Fruit fly (Drosophila melanogaster) whole organism, embryonic: ENCODE measurements around the gene Myo28B1.

ENCODE experiments used
- Bdp1 ChIP-seq: fragments of 200-800 bp; sonication (Bioruptor generic); optimal IDR thresholded peaks from 3 replicates; lab custom pipeline; 2016; ENCODE audit warnings: missing biosample characterization, missing genetic modification characterization
- CG11504 ChIP-seq: fragments of 200-800 bp; sonication (Bioruptor generic); optimal IDR thresholded peaks from 3 replicates; lab custom pipeline; 2019; ENCODE audit warnings: missing biosample characterization, mild to moderate bottlenecking, missing genetic modification characterization, moderate library complexity
- CG12391 ChIP-seq: fragments of 200-800 bp; sonication (Bioruptor generic); optimal IDR thresholded peaks from 3 replicates; lab custom pipeline; 2018; ENCODE audit warnings: missing biosample characterization, mild to moderate bottlenecking, missing genetic modification characterization, moderate library complexity
- CG12769 ChIP-seq: fragments of 200-800 bp; sonication (Bioruptor generic); optimal IDR thresholded peaks from 2 replicates; lab custom pipeline; 2019; ENCODE audit warnings: missing biosample characterization, mild to moderate bottlenecking, missing genetic modification characterization, moderate library complexity
- CG14710 ChIP-seq: fragments of 200-800 bp; sonication (Bioruptor generic); optimal IDR thresholded peaks from 3 replicates; lab custom pipeline; 2019; ENCODE audit warnings: missing biosample characterization, mild to moderate bottlenecking, missing genetic modification characterization, moderate library complexity
- CG17359 ChIP-seq: fragments of 200-800 bp; sonication (Bioruptor generic); optimal IDR thresholded peaks from 3 replicates; lab custom pipeline; 2018; ENCODE audit warnings: missing biosample characterization, mild to moderate bottlenecking, missing genetic modification characterization, moderate library complexity
- CG18764 ChIP-seq: fragments of 200-800 bp; sonication (Bioruptor generic); optimal IDR thresholded peaks from 3 replicates; lab custom pipeline; 2016; ENCODE audit warnings: missing biosample characterization, missing genetic modification characterization
- CG2875 ChIP-seq: fragments of 200-800 bp; sonication (Bioruptor generic); optimal IDR thresholded peaks from 2 replicates; lab custom pipeline; 2017; ENCODE audit warnings: missing biosample characterization, mild to moderate bottlenecking, missing genetic modification characterization, missing genetic modification reagents
- CG30020 ChIP-seq: fragments of 200-800 bp; optimal IDR thresholded peaks from 2 replicates; lab custom pipeline; 2019; ENCODE audit warnings: missing biosample characterization, mild to moderate bottlenecking, missing genetic modification characterization, moderate library complexity
- CG3838 ChIP-seq: fragments of 200-800 bp; sonication (Bioruptor generic); optimal IDR thresholded peaks from 3 replicates; lab custom pipeline; 2016; ENCODE audit warnings: missing biosample characterization, missing genetic modification characterization
- CG4404 ChIP-seq: fragments of 200-800 bp; sonication (Bioruptor generic); IDR thresholded peaks from 2 replicates; pipeline ENCODE4 v1.3.6; 2022; ENCODE audit warnings: missing biosample characterization, missing genetic modification characterization
- CG6765 ChIP-seq: fragments of 200-800 bp; sonication (Bioruptor generic); optimal IDR thresholded peaks from 3 replicates; lab custom pipeline; 2017; ENCODE audit warnings: missing biosample characterization, mild to moderate bottlenecking, missing genetic modification characterization
- CG7271 ChIP-seq: fragments of 200-800 bp; sonication (Bioruptor generic); optimal IDR thresholded peaks from 2 replicates; lab custom pipeline; 2018; ENCODE audit warnings: missing biosample characterization, mild to moderate bottlenecking, missing genetic modification characterization, moderate library complexity
- CG7556 ChIP-seq: fragments of 200-800 bp; sonication (Bioruptor generic); optimal IDR thresholded peaks from 2 replicates; lab custom pipeline; 2017; ENCODE audit warnings: missing biosample characterization, mild to moderate bottlenecking, missing genetic modification characterization
- CG7745 ChIP-seq: fragments of 200-800 bp; sonication (Bioruptor generic); optimal IDR thresholded peaks from 2 replicates; lab custom pipeline; 2018; ENCODE audit warnings: missing biosample characterization, mild to moderate bottlenecking, missing genetic modification characterization, moderate library complexity
- CG7786 ChIP-seq: fragments of 200-800 bp; sonication (Bioruptor generic); optimal IDR thresholded peaks from 2 replicates; lab custom pipeline; 2016; ENCODE audit warnings: missing biosample characterization, missing genetic modification characterization
- CG8478 ChIP-seq: fragments of >200 bp; optimal IDR thresholded peaks from 2 replicates; lab custom pipeline; 2018
- CG8924 ChIP-seq: fragments of 200-800 bp; optimal IDR thresholded peaks from 3 replicates; lab custom pipeline; 2019; ENCODE audit warnings: missing biosample characterization, mild to moderate bottlenecking, missing genetic modification characterization, moderate library complexity
- Camta ChIP-seq: fragments of 200-800 bp; sonication (Bioruptor generic); optimal IDR thresholded peaks from 2 replicates; lab custom pipeline; 2016; ENCODE audit warnings: missing biosample characterization, missing genetic modification characterization
- D19A ChIP-seq: fragments of 200-800 bp; optimal IDR thresholded peaks from 3 replicates; lab custom pipeline; 2019; ENCODE audit warnings: missing biosample characterization, mild to moderate bottlenecking, missing genetic modification characterization, moderate library complexity
- Dref ChIP-seq: fragments of 200-800 bp; sonication (Bioruptor generic); IDR thresholded peaks from 2 replicates; pipeline ENCODE4 v1.3.6; 2022; ENCODE audit warnings: missing biosample characterization, missing genetic modification characterization
- Drgx ChIP-seq: fragments of 200-800 bp; sonication (Bioruptor generic); IDR thresholded peaks from 2 replicates; pipeline ENCODE4 v1.3.6; 2022; ENCODE audit warnings: missing biosample characterization, missing genetic modification characterization
- ERR ChIP-seq: fragments of 200-800 bp; sonication (Bioruptor generic); optimal IDR thresholded peaks from 2 replicates; lab custom pipeline; 2016; ENCODE audit warnings: missing biosample characterization, missing genetic modification characterization
- Ets65A ChIP-seq: fragments of 200-800 bp; sonication (Bioruptor generic); peaks from one replicate; lab custom pipeline; 2016; ENCODE audit warnings: missing biosample characterization, missing genetic modification characterization
- Hsf ChIP-seq: fragments of 200-800 bp; sonication (Bioruptor generic); optimal IDR thresholded peaks from 3 replicates; lab custom pipeline; 2016; ENCODE audit warnings: missing biosample characterization, missing genetic modification characterization
- Mes4 ChIP-seq: fragments of 200-800 bp; sonication (Bioruptor generic); optimal IDR thresholded peaks from 2 replicates; lab custom pipeline; 2016; ENCODE audit warnings: missing biosample characterization, missing genetic modification characterization
- Stat92E ChIP-seq, 3 experiments: fragments of >200 bp in 2 of 3; fragments of 200-800 bp in 1 of 3; sonication (Bioruptor generic) in 1 of 3; optimal IDR thresholded peaks; 2 replicates each; lab custom pipeline; 2017 to 2019; ENCODE audit warnings: missing biosample characterization in 3 of 3, missing genetic modification characterization in 3 of 3, mild to moderate bottlenecking in 1 of 3, moderate library complexity in 1 of 3
- TFAM ChIP-seq: fragments of 200-800 bp; sonication (Bioruptor generic); optimal IDR thresholded peaks from 2 replicates; lab custom pipeline; 2017; ENCODE audit warnings: missing biosample characterization, missing genetic modification characterization, inconsistent platforms
- YL-1 ChIP-seq: fragments of 200-800 bp; sonication (Bioruptor generic); optimal IDR thresholded peaks from 3 replicates; lab custom pipeline; 2017; ENCODE audit warnings: missing biosample characterization, mild to moderate bottlenecking, missing genetic modification characterization
- aop ChIP-seq: fragments of 200-800 bp; sonication (Bioruptor generic); IDR thresholded peaks from 2 replicates; pipeline ENCODE4 v1.3.6; 2022; ENCODE audit warnings: missing biosample characterization, missing genetic modification characterization
- bcd ChIP-seq: fragments of 200-800 bp; sonication (Bioruptor generic); optimal IDR thresholded peaks from 2 replicates; lab custom pipeline; 2017; ENCODE audit warnings: missing biosample characterization, mild to moderate bottlenecking, missing genetic modification characterization
- bsh ChIP-seq, 2 experiments: fragments of 200-800 bp; sonication (Bioruptor generic); optimal IDR thresholded peaks; 2 replicates each; lab custom pipeline; 2017 to 2018; ENCODE audit warnings: mild to moderate bottlenecking in 2 of 2, missing biosample characterization in 2 of 2, missing genetic modification characterization in 2 of 2, moderate library complexity in 1 of 2
- ci ChIP-seq: fragments of 200-800 bp; sonication (Bioruptor generic); IDR thresholded peaks from 3 replicates; pipeline ENCODE4 v1.3.6; 2022; ENCODE audit warnings: missing biosample characterization, missing genetic modification characterization
- da ChIP-seq: fragments of 200-800 bp; sonication (Bioruptor generic); optimal IDR thresholded peaks from 2 replicates; lab custom pipeline; 2016; ENCODE audit warnings: missing biosample characterization, missing genetic modification characterization
- eve ChIP-seq, 2 experiments: fragments of >200 bp; optimal IDR thresholded peaks; 2 replicates each; lab custom pipeline; 2017; ENCODE audit warnings: missing biosample characterization in 2 of 2, missing genetic modification characterization in 2 of 2
- insv ChIP-seq, 2 experiments: fragments of 200-800 bp; sonication (Bioruptor generic); optimal IDR thresholded peaks; 3 replicates each; lab custom pipeline; 2016 to 2018; ENCODE audit warnings: missing biosample characterization in 2 of 2, missing genetic modification characterization in 2 of 2
- jumu ChIP-seq: fragments of 200-800 bp; sonication (Bioruptor generic); optimal IDR thresholded peaks from 3 replicates; lab custom pipeline; 2016; ENCODE audit warnings: missing biosample characterization, missing genetic modification characterization
- kah ChIP-seq: fragments of 200-800 bp; sonication (Bioruptor generic); optimal IDR thresholded peaks from 2 replicates; lab custom pipeline; 2018; ENCODE audit warnings: missing biosample characterization, mild to moderate bottlenecking, missing genetic modification characterization
- oc ChIP-seq: fragments of 200-800 bp; sonication (Bioruptor generic); optimal IDR thresholded peaks from 2 replicates; lab custom pipeline; 2018; ENCODE audit warnings: missing biosample characterization, mild to moderate bottlenecking, missing genetic modification characterization, moderate library complexity
- prd ChIP-seq, 3 experiments: fragments of >200 bp in 2 of 3; fragments of 200-800 bp in 1 of 3; sonication (Bioruptor generic) in 1 of 3; optimal IDR thresholded peaks in 2 of 3; IDR thresholded peaks in 1 of 3; 2 replicates in 2 of 3; 3 replicates in 1 of 3; pipeline versions ENCODE4 v1.3.6 to Lab custom; 2017 to 2022; ENCODE audit warnings: missing biosample characterization in 1 of 3, missing genetic modification characterization in 1 of 3
- psq ChIP-seq: fragments of 200-800 bp; sonication (Bioruptor generic); optimal IDR thresholded peaks from 2 replicates; lab custom pipeline; 2017; ENCODE audit warnings: missing biosample characterization, missing genetic modification characterization
- pum ChIP-seq: fragments of 200-800 bp; sonication (Bioruptor generic); optimal IDR thresholded peaks from 2 replicates; lab custom pipeline; 2016; ENCODE audit warnings: missing biosample characterization, missing genetic modification characterization
- so ChIP-seq: fragments of 200-800 bp; sonication (Bioruptor generic); IDR thresholded peaks from 3 replicates; pipeline ENCODE4 v1.3.6; 2022; ENCODE audit warnings: missing biosample characterization, missing genetic modification characterization
- stc ChIP-seq: fragments of 200-800 bp; sonication (Bioruptor generic); IDR thresholded peaks from 2 replicates; pipeline ENCODE4 v1.3.6; 2022; ENCODE audit warnings: missing biosample characterization, missing genetic modification characterization
- stwl ChIP-seq: fragments of 200-800 bp; sonication (Bioruptor generic); optimal IDR thresholded peaks from 3 replicates; lab custom pipeline; 2018; ENCODE audit warnings: missing biosample characterization, mild to moderate bottlenecking, missing genetic modification characterization, moderate library complexity
- trem ChIP-seq: fragments of 200-800 bp; optimal IDR thresholded peaks from 3 replicates; lab custom pipeline; 2019; ENCODE audit warnings: missing biosample characterization, mild to moderate bottlenecking, missing genetic modification characterization, moderate library complexity
- trh ChIP-seq: fragments of 200-800 bp; sonication (Bioruptor generic); optimal IDR thresholded peaks from 2 replicates; lab custom pipeline; 2016; ENCODE audit warnings: missing biosample characterization, missing genetic modification characterization
- vvl ChIP-seq: fragments of 200-800 bp; sonication (Bioruptor generic); IDR thresholded peaks from 2 replicates; pipeline ENCODE4 v1.3.6; 2022; ENCODE audit warnings: missing biosample characterization, missing genetic modification characterization
- zen ChIP-seq: fragments of 200-800 bp; sonication (Bioruptor generic); optimal IDR thresholded peaks from 3 replicates; lab custom pipeline; 2018; ENCODE audit warnings: missing biosample characterization, mild to moderate bottlenecking, missing genetic modification characterization, moderate library complexity
- zf30C ChIP-seq: fragments of 200-800 bp; sonication (Bioruptor generic); optimal IDR thresholded peaks from 3 replicates; lab custom pipeline; 2018; ENCODE audit warnings: missing biosample characterization, mild to moderate bottlenecking, missing genetic modification characterization

Gene Myo28B1

dm6 chr2L:7616830-7617229 lies 49.0 kb upstream of the Myo28B1 start (continued):
- TF ChIP-seq CG18764 (GFP tag; lab: Kevin White, UChicago) = no peak
- TF ChIP-seq stc = no peak
- TF ChIP-seq CG6765 (GFP tag; lab: Kevin White, UChicago) = no peak
- TF ChIP-seq vvl = 0 out of 2 replicates have a peak, but pooled peaks have one; percentile 22
- TF ChIP-seq bsh (GFP tag; optimal IDR thresholded peaks at IDR 0.05; lab: Kevin White, UChicago) = peak in 1 of 2 experiments; percentile 67
- TF ChIP-seq CG12769 (tag; lab: Kevin White, UChicago) = no peak
- peak; percentile 74 for TF ChIP-seq zf30C
- TF ChIP-seq aop (GFP tag; lab: Robert Waterston, UW) = no peak
- TF ChIP-seq CG11504 = peak; percentile 51
- peak; percentile 59 for TF ChIP-seq CG8924 (tag; lab: Kevin White, UChicago)
- TF ChIP-seq oc (tag; lab: Kevin White, UChicago) = peak; percentile 36
- peak in 1 of 3 experiments; percentile 35 for TF ChIP-seq Stat92E (GFP tag; optimal IDR thresholded peaks at IDR 0.05; lab: Kevin White, UChicago)
- no peak for TF ChIP-seq CG7786 (GFP tag; lab: Kevin White, UChicago)
- TF ChIP-seq CG7745 (tag; lab: Kevin White, UChicago) = no peak
- peak; percentile 37 for TF ChIP-seq CG17359 (tag; lab: Kevin White, UChicago)
- no peak for TF ChIP-seq da
- peak; percentile 15 for TF ChIP-seq Camta (GFP tag; lab: Kevin White, UChicago)
- TF ChIP-seq bcd (GFP tag; lab: Kevin White, UChicago) = peak; percentile 18
- peak; percentile 49 for TF ChIP-seq D19A (tag; lab: Kevin White, UChicago)
- TF ChIP-seq CG30020 (tag; lab: Kevin White, UChicago) = no peak
- peak; percentile 19 for TF ChIP-seq jumu (GFP tag; lab: Kevin White, UChicago)
- no peak for TF ChIP-seq ERR (GFP tag; lab: Kevin White, UChicago)
- TF ChIP-seq CG14710 (tag; lab: Kevin White, UChicago) = peak; percentile 71
- TF ChIP-seq kah (GFP tag; lab: Kevin White, UChicago) = no peak
- no peak for TF ChIP-seq CG2875
- TF ChIP-seq so = no peak
- 0 out of 2 replicates have a peak, but pooled peaks have one; percentile 27 for TF ChIP-seq CG4404 (GFP tag; lab: Robert Waterston, UW)

- TF ChIP-seq Ets65A (peak; percentile 69), zen (tag; lab: Kevin White, UChicago) (peak; percentile 51), YL-1 (no peak), TFAM (GFP tag; lab: Kevin White, UChicago) (no peak), da (no peak), trh (GFP tag; lab: Kevin White, UChicago) (no peak)
These were observed 47.3 kb upstream of the Myo28B1 start for dm6 chr2L:7618563-7618962.

dm6 chr2L:7619234-7619633 lies 46.6 kb upstream of the Myo28B1 start:
- TF ChIP-seq CG3838 (GFP tag; lab: Kevin White, UChicago) = no peak
- no peak for TF ChIP-seq trem (tag; lab: Kevin White, UChicago)
- no peak for TF ChIP-seq stwl (tag; lab: Kevin White, UChicago)
- TF ChIP-seq CG7556 = no peak
- peak; percentile 40 for TF ChIP-seq pum
- TF ChIP-seq Drgx (GFP tag; lab: Robert Waterston, UW) = no peak
- no peak for TF ChIP-seq psq
- TF ChIP-seq CG7271 (tag; lab: Kevin White, UChicago) = no peak
- no peak for TF ChIP-seq Bdp1
- no peak for TF ChIP-seq Dref (GFP tag; lab: Robert Waterston, UW)
- TF ChIP-seq Mes4 = no peak
- TF ChIP-seq ci (GFP tag; lab: Robert Waterston, UW) = 0 out of 3 replicates have a peak, but pooled peaks have one; percentile 20
- no peak for TF ChIP-seq prd (optimal IDR thresholded peaks at IDR 0.05; lab: Kevin White, UChicago)
- TF ChIP-seq prd (GFP tag; IDR thresholded peaks at IDR 0.05; lab: Robert Waterston, UW) = 0 out of 3 replicates have a peak, but pooled peaks have one; percentile 7
- TF ChIP-seq CG8478 (lab: Kevin White, UChicago) = no peak
- peak; percentile 23 to 50 for TF ChIP-seq eve (GFP tag; optimal IDR thresholded peaks at IDR 0.05; lab: Kevin White, UChicago)
- TF ChIP-seq CG12391 = no peak
- TF ChIP-seq Hsf (GFP tag; lab: Kevin White, UChicago) = no peak
- TF ChIP-seq insv (GFP tag; optimal IDR thresholded peaks at IDR 0.05; lab: Kevin White, UChicago) = no peak
